Worm (Caenorhabditis elegans): ENCODE measurements around the gene cwn-2.
A peak's percentile ranks its signal among the peaks of the same experiment; 100 is the strongest.

The cwn-2 gene

DNA sequence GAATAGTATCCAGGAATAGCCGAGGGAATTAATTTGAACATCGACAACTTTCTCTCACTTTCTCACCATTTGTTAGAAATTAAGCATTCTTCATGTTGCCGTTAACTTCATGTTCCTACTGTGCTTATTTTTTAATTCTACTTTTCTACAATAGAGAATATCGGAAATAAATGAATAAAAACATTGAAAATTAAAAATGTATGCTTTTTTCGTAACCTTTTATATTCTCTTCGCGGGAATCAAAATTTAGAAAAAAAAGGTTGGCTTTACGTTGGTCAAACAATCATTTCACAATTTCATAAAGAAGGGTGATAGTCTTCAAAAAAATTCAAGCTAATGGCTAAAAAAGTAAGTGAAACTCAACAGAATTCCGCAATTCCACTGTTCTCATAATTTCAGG, 8.3 kb downstream of the cwn-2 start, which contains the start of gene W01B6.5:
Gene W01B6.5, plus strand, starts transcription at position 301 of the 400 bp plus-strand sequence.
- no peak for TF ChIP-seq F33H1.4 (GFP tag; IDR thresholded peaks at IDR 0.05)
- TF ChIP-seq ama-1 (optimal IDR thresholded peaks at IDR 0.05), result no peak
- TF ChIP-seq ama-1 (GFP tag; optimal IDR thresholded peaks at IDR 0.05), result no peak

DNA sequence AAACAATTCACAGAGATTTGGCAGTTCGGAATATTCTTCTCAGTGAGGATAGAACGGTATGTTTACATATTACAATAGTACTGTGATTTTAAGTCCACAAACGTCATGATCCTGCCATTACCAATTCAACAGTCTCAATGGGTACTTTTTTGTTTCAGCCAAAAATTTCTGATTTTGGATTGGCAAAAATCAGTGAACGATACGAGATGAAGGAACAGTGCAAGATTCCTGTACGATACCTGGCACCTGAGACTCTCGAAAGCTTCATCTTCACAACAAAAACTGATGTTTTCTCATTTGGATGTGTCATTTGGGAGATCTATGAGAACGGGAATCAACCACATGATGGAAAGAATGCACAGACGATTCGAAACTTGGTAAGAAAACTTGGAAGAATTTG, 10.4 kb downstream of the cwn-2 start:
- no peak for TF ChIP-seq akir-1 (GFP tag; optimal IDR thresholded peaks at IDR 0.05)
- TF ChIP-seq hlh-12 (tag; optimal IDR thresholded peaks at IDR 0.05), result no peak
- TF ChIP-seq snpc-1.1 (tag; optimal IDR thresholded peaks at IDR 0.05; ENCODE audit: insufficient read depth), result no peak
- TF ChIP-seq mxl-1 (tag; optimal IDR thresholded peaks at IDR 0.05), result no peak
- TF ChIP-seq F37B4.10 (GFP tag; IDR thresholded peaks at IDR 0.05), result no peak
- no peak for TF ChIP-seq ama-1 (optimal IDR thresholded peaks at IDR 0.05)
- TF ChIP-seq ama-1 (GFP tag; optimal IDR thresholded peaks at IDR 0.05), result no peak
- TF ChIP-seq F10E7.11 (tag; optimal IDR thresholded peaks at IDR 0.05), result no peak
- no peak for TF ChIP-seq madf-8 (GFP tag; conservative IDR thresholded peaks at IDR 0.05)
- TF ChIP-seq K12H6.12 (tag; optimal IDR thresholded peaks at IDR 0.05), result no peak
- no peak for TF ChIP-seq somi-1 (GFP tag; optimal IDR thresholded peaks at IDR 0.05)
- TF ChIP-seq ztf-18 (tag; optimal IDR thresholded peaks at IDR 0.05), result no peak

DNA sequence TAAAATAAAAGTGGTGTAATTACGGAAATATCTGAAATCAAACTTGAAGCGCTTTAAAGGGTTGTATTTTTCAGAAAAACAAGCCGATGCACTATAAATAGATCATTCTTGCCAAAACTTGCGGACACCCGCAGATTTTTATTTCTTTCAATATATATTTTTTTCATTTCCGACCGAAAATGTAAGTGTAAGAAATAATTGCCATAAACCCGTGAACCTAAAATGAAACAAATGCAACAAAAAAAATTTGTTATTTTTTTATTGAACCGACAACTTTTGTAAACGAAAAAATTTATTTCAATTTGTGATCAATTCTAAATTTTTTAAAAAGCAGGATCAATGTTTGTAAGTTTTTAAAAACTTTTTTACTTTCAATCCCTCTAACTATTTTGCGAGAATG, 13.2 kb downstream of the cwn-2 start, which contains the start of gene W01B6.6:
Gene W01B6.6, plus strand, starts transcription at position 301 of the 400 bp plus-strand sequence.
- TF ChIP-seq ccch-3 (GFP tag; optimal IDR thresholded peaks at IDR 0.05) (no peak), lsy-27 (tag; optimal IDR thresholded peaks at IDR 0.05; ENCODE audit: borderline replicate concordance, insufficient read depth) (no peak), bed-1 (GFP tag; IDR thresholded peaks at IDR 0.05) (no peak), nhr-179 (tag; optimal IDR thresholded peaks at IDR 0.05) (no peak), let-607 (tag; optimal IDR thresholded peaks at IDR 0.05) (no peak), F39B2.1 (GFP tag; IDR thresholded peaks at IDR 0.05) (no peak), snpc-1.1 (tag; optimal IDR thresholded peaks at IDR 0.05; ENCODE audit: insufficient read depth) (no peak), cebp-2 (GFP tag; IDR thresholded peaks at IDR 0.05) (no peak), Y95B8A.8 (GFP tag; IDR thresholded peaks at IDR 0.05) (no peak), madf-8 (GFP tag; conservative IDR thresholded peaks at IDR 0.05) (no peak), ceh-58 (GFP tag; IDR thresholded peaks at IDR 0.05) (no peak), ets-4 (GFP tag; optimal IDR thresholded peaks at IDR 0.05) (no peak), ceh-79 (tag; optimal IDR thresholded peaks at IDR 0.05) (no peak), gei-17 (GFP tag; optimal IDR thresholded peaks at IDR 0.05) (no peak)

DNA sequence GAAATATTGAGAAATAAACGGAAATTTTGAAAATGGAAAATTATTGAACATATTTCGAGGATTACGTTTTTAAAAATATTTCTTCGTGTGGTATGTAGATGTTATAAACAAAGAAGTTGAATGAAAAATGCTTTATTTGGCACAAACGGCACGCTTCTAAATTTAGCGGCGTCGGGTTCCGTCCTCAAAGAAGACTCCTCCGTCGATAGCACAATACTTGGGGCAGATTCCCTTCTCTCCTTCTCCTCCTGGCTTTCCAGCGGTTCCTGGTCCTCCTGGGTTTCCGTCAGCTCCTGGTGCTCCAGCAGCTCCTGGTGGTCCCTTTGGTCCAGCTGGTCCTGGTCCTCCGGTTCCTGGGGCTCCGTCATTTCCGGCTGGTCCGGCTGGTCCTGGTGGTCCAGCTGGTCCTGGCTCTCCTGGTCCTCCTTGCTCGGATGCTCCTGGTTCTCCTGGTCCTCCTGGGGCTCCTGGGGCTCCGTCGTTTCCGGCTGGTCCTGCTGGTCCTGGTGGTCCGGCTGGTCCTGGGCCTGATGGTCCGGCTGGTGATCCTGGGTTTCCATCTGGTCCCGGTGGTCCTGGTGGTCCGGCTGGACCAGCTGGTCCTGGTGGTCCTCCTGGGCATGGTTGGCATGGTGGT, 16.8 kb downstream of the cwn-2 start, which contains the start of gene W01B6.8:
Gene W01B6.8, minus strand, starts transcription at position 51 of the 637 bp plus-strand sequence.
- TF ChIP-seq Y67H2A.10 (GFP tag; conservative IDR thresholded peaks at IDR 0.05) (no peak), mel-28 (tag; optimal IDR thresholded peaks at IDR 0.05; ENCODE audit: borderline replicate concordance) (no peak), ama-1 (optimal IDR thresholded peaks at IDR 0.05) (no peak), ama-1 (GFP tag; optimal IDR thresholded peaks at IDR 0.05) (no peak), unc-62 (GFP tag; optimal IDR thresholded peaks at IDR 0.05) (no peak), hmg-20 (GFP tag; IDR thresholded peaks at IDR 0.05) (no peak), die-1 (tag; optimal IDR thresholded peaks at IDR 0.05) (no peak), B0035.1 (tag; optimal IDR thresholded peaks at IDR 0.05) (no peak), F23B12.7 (tag; optimal IDR thresholded peaks at IDR 0.05; ENCODE audit: insufficient read depth) (no peak), akir-1 (GFP tag; optimal IDR thresholded peaks at IDR 0.05) (no peak), zim-3 (tag; optimal IDR thresholded peaks at IDR 0.05) (no peak), lir-1 (GFP tag; conservative IDR thresholded peaks at IDR 0.05) (0 out of 2 replicates have a peak, but pooled peaks have one; percentile 7), F33H1.4 (GFP tag; IDR thresholded peaks at IDR 0.05) (no peak), pbrm-1 (GFP tag; IDR thresholded peaks at IDR 0.05) (no peak), madf-6 (GFP tag; IDR thresholded peaks at IDR 0.05) (no peak), Y79H2A.3 (GFP tag; conservative IDR thresholded peaks at IDR 0.05) (no peak), sea-2 (GFP tag; IDR thresholded peaks at IDR 0.05) (no peak), attf-3 (GFP tag; conservative IDR thresholded peaks at IDR 0.05) (no peak), egl-18 (GFP tag; IDR thresholded peaks at IDR 0.05) (no peak), sdz-38 (tag; optimal IDR thresholded peaks at IDR 0.05) (no peak), tbx-9 (tag; optimal IDR thresholded peaks at IDR 0.05; ENCODE audit: borderline replicate concordance) (no peak), dpff-1 (tag; optimal IDR thresholded peaks at IDR 0.05) (no peak), fkh-3 (tag; optimal IDR thresholded peaks at IDR 0.05) (peak; percentile 10)
